Worm (Caenorhabditis elegans): Measurements from ENCODE around the gene ZK632.14.

ce11 chrIII:9822942-9823341, 9.7 kb downstream of the ZK632.14 start, which contains the start of gene arl-5:
- TF ChIP-seq elt-3 (tag; optimal IDR thresholded peaks at IDR 0.05) (no peak), ham-2 (GFP tag; optimal IDR thresholded peaks at IDR 0.05) (no peak), nhr-2 (tag; optimal IDR thresholded peaks at IDR 0.05) (no peak), ces-1 (GFP tag; optimal IDR thresholded peaks at IDR 0.05) (no peak), ztf-11 (tag; optimal IDR thresholded peaks at IDR 0.05) (no peak), mep-1 (tag; optimal IDR thresholded peaks at IDR 0.05) (no peak), mab-5 (tag; optimal IDR thresholded peaks at IDR 0.05) (no peak)

Measured in whole organism, mixed stage, embryonic.